Fruit fly (Drosophila melanogaster) whole organism, embryonic: Measurements from ENCODE around the gene Neto.

Experiments
- Abd-B ChIP-seq: fragments of 200-800 bp; sonication (Bioruptor generic); optimal IDR thresholded peaks from 2 replicates; lab custom pipeline; 2018; ENCODE audit warnings: missing biosample characterization, mild to moderate bottlenecking, missing genetic modification characterization, moderate library complexity
- Antp ChIP-seq: fragments of 200-800 bp; sonication (Bioruptor generic); optimal IDR thresholded peaks from 3 replicates; lab custom pipeline; 2016; ENCODE audit warnings: missing biosample characterization, missing genetic modification characterization
- CG10321 ChIP-seq: fragments of 200-800 bp; sonication (Bioruptor generic); IDR thresholded peaks from 2 replicates; pipeline ENCODE4 v1.3.6; 2022; ENCODE audit warnings: missing biosample characterization, missing genetic modification characterization
- CG10654 ChIP-seq: fragments of 200-800 bp; sonication (Bioruptor generic); optimal IDR thresholded peaks from 2 replicates; lab custom pipeline; 2016; ENCODE audit warnings: missing biosample characterization, missing genetic modification characterization
- CG13123 ChIP-seq: fragments of 200-800 bp; sonication (Bioruptor generic); optimal IDR thresholded peaks from 2 replicates; lab custom pipeline; 2016; ENCODE audit warnings: missing biosample characterization, missing genetic modification characterization
- CG14860 ChIP-seq: fragments of 200-800 bp; sonication (Bioruptor generic); IDR thresholded peaks from 3 replicates; pipeline ENCODE4 v1.3.6; 2022; ENCODE audit warnings: missing biosample characterization, missing genetic modification characterization; ENCODE audit not compliant: partially characterized antibody
- CG15479 ChIP-seq: fragments of 200-800 bp; sonication (Bioruptor generic); optimal IDR thresholded peaks from 3 replicates; lab custom pipeline; 2019; ENCODE audit warnings: missing biosample characterization, mild to moderate bottlenecking, missing genetic modification characterization, moderate library complexity
- CG15514 ChIP-seq: fragments of 200-800 bp; sonication (Bioruptor generic); optimal IDR thresholded peaks from 3 replicates; lab custom pipeline; 2017; ENCODE audit warnings: missing biosample characterization, missing genetic modification characterization, mild to moderate bottlenecking, moderate library complexity, missing genetic modification reagents
- CG1602 ChIP-seq: fragments of 200-800 bp; sonication (Bioruptor generic); optimal IDR thresholded peaks from 3 replicates; lab custom pipeline; 2016; ENCODE audit warnings: missing biosample characterization, missing genetic modification characterization
- CG1603 ChIP-seq: fragments of 200-800 bp; sonication (Bioruptor generic); optimal IDR thresholded peaks from 2 replicates; lab custom pipeline; 2019; ENCODE audit warnings: missing biosample characterization, mild to moderate bottlenecking, missing genetic modification characterization, moderate library complexity
- CG18764 ChIP-seq: fragments of 200-800 bp; sonication (Bioruptor generic); optimal IDR thresholded peaks from 3 replicates; lab custom pipeline; 2016; ENCODE audit warnings: missing biosample characterization, missing genetic modification characterization
- CG2129 ChIP-seq: fragments of 200-800 bp; sonication (Bioruptor generic); IDR thresholded peaks from 2 replicates; pipeline ENCODE4 v1.3.6; 2022; ENCODE audit warnings: missing biosample characterization, missing genetic modification characterization; ENCODE audit not compliant: partially characterized antibody
- CG3726 ChIP-seq: fragments of 200-800 bp; sonication (Bioruptor generic); IDR thresholded peaks from 3 replicates; pipeline ENCODE4, ENCODE4 v1.3.6; 2022; ENCODE audit warnings: missing biosample characterization, missing genetic modification characterization
- CG4854 ChIP-seq: fragments of 200-800 bp; sonication (Bioruptor generic); optimal IDR thresholded peaks from 2 replicates; lab custom pipeline; 2016; ENCODE audit warnings: missing biosample characterization, missing genetic modification characterization, inconsistent platforms
- CG6813 ChIP-seq: fragments of 200-800 bp; sonication (Bioruptor generic); optimal IDR thresholded peaks from 2 replicates; lab custom pipeline; 2017; ENCODE audit warnings: missing biosample characterization, missing genetic modification characterization, mild to moderate bottlenecking, moderate library complexity, missing genetic modification reagents
- CG8290 ChIP-seq, 3 experiments: fragments of 200-800 bp; sonication (Bioruptor generic); optimal IDR thresholded peaks; 2 replicates each; lab custom pipeline; 2016 to 2019; ENCODE audit warnings: missing biosample characterization in 3 of 3, missing genetic modification characterization in 3 of 3, mild to moderate bottlenecking in 2 of 3, moderate library complexity in 1 of 3
- CG8944 ChIP-seq: fragments of 200-800 bp; sonication (Bioruptor generic); optimal IDR thresholded peaks from 3 replicates; lab custom pipeline; 2016; ENCODE audit warnings: missing biosample characterization, missing genetic modification characterization
- Gsc ChIP-seq: fragments of 200-800 bp; sonication (Bioruptor generic); IDR thresholded peaks from 2 replicates; pipeline ENCODE4 v1.3.6; 2022; ENCODE audit warnings: missing biosample characterization, missing genetic modification characterization
- MTF-1 ChIP-seq: fragments of 200-800 bp; sonication (Bioruptor generic); optimal IDR thresholded peaks from 2 replicates; lab custom pipeline; 2018; ENCODE audit warnings: missing biosample characterization, mild to moderate bottlenecking, missing genetic modification characterization, borderline replicate concordance
- Oli ChIP-seq: fragments of 200-800 bp; sonication (Bioruptor generic); optimal IDR thresholded peaks from 2 replicates; lab custom pipeline; 2018; ENCODE audit warnings: missing biosample characterization, mild to moderate bottlenecking, missing genetic modification characterization, moderate library complexity
- Ptx1 ChIP-seq: fragments of 200-800 bp; sonication (Bioruptor generic); IDR thresholded peaks from 2 replicates; pipeline ENCODE4 v1.3.6; 2022; ENCODE audit warnings: missing biosample characterization, missing genetic modification characterization
- Sin3A ChIP-seq: fragments of >200 bp; optimal IDR thresholded peaks from 2 replicates; lab custom pipeline; 2018
- Sox100B ChIP-seq: fragments of 200-800 bp; sonication (Bioruptor generic); optimal IDR thresholded peaks from 3 replicates; lab custom pipeline; 2018; ENCODE audit warnings: missing biosample characterization, mild to moderate bottlenecking, missing genetic modification characterization
- Sry-δ ChIP-seq: fragments of 200-800 bp; sonication (Bioruptor generic); optimal IDR thresholded peaks from 2 replicates; lab custom pipeline; 2016; ENCODE audit warnings: missing biosample characterization, missing genetic modification characterization
- Stat92E ChIP-seq, 3 experiments: fragments of >200 bp in 2 of 3; fragments of 200-800 bp in 1 of 3; sonication (Bioruptor generic) in 1 of 3; optimal IDR thresholded peaks; 2 replicates each; lab custom pipeline; 2017 to 2019; ENCODE audit warnings: missing biosample characterization in 3 of 3, missing genetic modification characterization in 3 of 3, mild to moderate bottlenecking in 1 of 3, moderate library complexity in 1 of 3
- Vsx1 ChIP-seq: fragments of 200-800 bp; sonication (Bioruptor generic); optimal IDR thresholded peaks from 2 replicates; lab custom pipeline; 2017; ENCODE audit warnings: missing biosample characterization, mild to moderate bottlenecking, missing genetic modification characterization, missing genetic modification reagents
- al ChIP-seq: fragments of 200-800 bp; sonication (Bioruptor generic); IDR thresholded peaks from 2 replicates; pipeline ENCODE4 v1.3.6; 2022; ENCODE audit warnings: missing biosample characterization, missing genetic modification characterization
- bsh ChIP-seq, 2 experiments: fragments of 200-800 bp; sonication (Bioruptor generic); optimal IDR thresholded peaks; 2 replicates each; lab custom pipeline; 2017 to 2018; ENCODE audit warnings: mild to moderate bottlenecking in 2 of 2, missing biosample characterization in 2 of 2, missing genetic modification characterization in 2 of 2, moderate library complexity in 1 of 2
- dan ChIP-seq: fragments of 200-800 bp; sonication (Bioruptor generic); IDR thresholded peaks from 2 replicates; pipeline ENCODE4 v1.3.6; 2022; ENCODE audit warnings: missing biosample characterization, missing genetic modification characterization
- dmrt99B ChIP-seq: fragments of 200-800 bp; sonication (Bioruptor generic); optimal IDR thresholded peaks from 2 replicates; lab custom pipeline; 2018; ENCODE audit warnings: missing biosample characterization, mild to moderate bottlenecking, missing genetic modification characterization, moderate library complexity
- dpn ChIP-seq, 2 experiments: fragments of 200-800 bp; sonication (Bioruptor generic); optimal IDR thresholded peaks; 3 replicates each; lab custom pipeline; 2016; ENCODE audit warnings: missing biosample characterization in 2 of 2, missing genetic modification characterization in 2 of 2
- en ChIP-seq: fragments of 200-800 bp; sonication (Bioruptor generic); optimal IDR thresholded peaks from 2 replicates; lab custom pipeline; 2016; ENCODE audit warnings: missing biosample characterization, missing genetic modification characterization
- exex ChIP-seq: fragments of 200-800 bp; sonication (Bioruptor generic); optimal IDR thresholded peaks from 4 replicates; lab custom pipeline; 2018; ENCODE audit warnings: missing biosample characterization, mild to moderate bottlenecking, missing genetic modification characterization, moderate library complexity
- fd96Cb ChIP-seq: fragments of 200-800 bp; sonication (Bioruptor generic); optimal IDR thresholded peaks from 2 replicates; lab custom pipeline; 2018; ENCODE audit warnings: missing biosample characterization, mild to moderate bottlenecking, missing genetic modification characterization, moderate library complexity
- gsb-n ChIP-seq: fragments of 200-800 bp; sonication (Bioruptor generic); optimal IDR thresholded peaks from 3 replicates; lab custom pipeline; 2018; ENCODE audit warnings: missing biosample characterization, mild to moderate bottlenecking, missing genetic modification characterization
- gt ChIP-seq: fragments of 200-800 bp; sonication (Bioruptor generic); IDR thresholded peaks from 2 replicates; pipeline ENCODE4 v1.3.6; 2022; ENCODE audit warnings: missing biosample characterization, missing genetic modification characterization
- her ChIP-seq: fragments of 200-800 bp; sonication (Bioruptor generic); optimal IDR thresholded peaks from 2 replicates; lab custom pipeline; 2016; ENCODE audit warnings: missing biosample characterization, missing genetic modification characterization
- lmd ChIP-seq: fragments of 200-800 bp; sonication (Bioruptor generic); IDR thresholded peaks from 2 replicates; pipeline ENCODE4 v1.3.6; 2022; ENCODE audit warnings: missing biosample characterization, missing genetic modification characterization
- nmo ChIP-seq: fragments of 200-800 bp; sonication (Bioruptor generic); optimal IDR thresholded peaks from 2 replicates; lab custom pipeline; 2018; ENCODE audit warnings: missing biosample characterization, mild to moderate bottlenecking, missing genetic modification characterization, moderate library complexity
- org-1 ChIP-seq: fragments of 200-800 bp; sonication (Bioruptor generic); optimal IDR thresholded peaks from 2 replicates; lab custom pipeline; 2017; ENCODE audit warnings: missing biosample characterization, missing genetic modification characterization
- otp ChIP-seq: fragments of 200-800 bp; sonication (Bioruptor generic); IDR thresholded peaks from 3 replicates; pipeline ENCODE4, ENCODE4 v1.3.6; 2022; ENCODE audit warnings: missing biosample characterization, missing genetic modification characterization
- pan ChIP-seq, 4 experiments: fragments of >200 bp in 3 of 4; fragments of 200-800 bp in 1 of 4; sonication (Bioruptor generic) in 1 of 4; optimal IDR thresholded peaks in 3 of 4; IDR thresholded peaks in 1 of 4; 2 replicates each; pipeline versions ENCODE4 v1.3.6 to Lab custom; 2017 to 2022; ENCODE audit warnings: missing biosample characterization in 2 of 4, missing genetic modification characterization in 2 of 4, mixed read lengths in 1 of 4
- phol ChIP-seq: fragments of 200-800 bp; sonication (Bioruptor generic); optimal IDR thresholded peaks from 3 replicates; lab custom pipeline; 2018; ENCODE audit warnings: missing biosample characterization, mild to moderate bottlenecking, missing genetic modification characterization, moderate library complexity
- psq ChIP-seq: fragments of 200-800 bp; sonication (Bioruptor generic); optimal IDR thresholded peaks from 2 replicates; lab custom pipeline; 2017; ENCODE audit warnings: missing biosample characterization, missing genetic modification characterization
- pum ChIP-seq: fragments of 200-800 bp; sonication (Bioruptor generic); optimal IDR thresholded peaks from 2 replicates; lab custom pipeline; 2016; ENCODE audit warnings: missing biosample characterization, missing genetic modification characterization
- ranshi ChIP-seq: fragments of 200-800 bp; sonication (Bioruptor generic); IDR thresholded peaks from 2 replicates; pipeline ENCODE4 v1.3.6; 2022; ENCODE audit warnings: missing biosample characterization, missing genetic modification characterization
- slbo ChIP-seq: fragments of 200-800 bp; sonication (Bioruptor generic); IDR thresholded peaks from 2 replicates; pipeline ENCODE4 v1.3.6; 2022; ENCODE audit warnings: missing biosample characterization, missing genetic modification characterization
- usp ChIP-seq: fragments of >200 bp; optimal IDR thresholded peaks from 2 replicates; lab custom pipeline; 2017; ENCODE audit warnings: missing biosample characterization, missing genetic modification characterization
- vnd ChIP-seq: fragments of 200-800 bp; sonication (Bioruptor generic); IDR thresholded peaks from 3 replicates; pipeline ENCODE4 v1.3.6; 2022; ENCODE audit warnings: missing biosample characterization, missing genetic modification characterization; ENCODE audit not compliant: partially characterized antibody
- zfh2 ChIP-seq: fragments of 200-800 bp; sonication (Bioruptor generic); optimal IDR thresholded peaks from 2 replicates; lab custom pipeline; 2016; ENCODE audit warnings: missing biosample characterization, missing genetic modification characterization

Gene Neto

DNA sequence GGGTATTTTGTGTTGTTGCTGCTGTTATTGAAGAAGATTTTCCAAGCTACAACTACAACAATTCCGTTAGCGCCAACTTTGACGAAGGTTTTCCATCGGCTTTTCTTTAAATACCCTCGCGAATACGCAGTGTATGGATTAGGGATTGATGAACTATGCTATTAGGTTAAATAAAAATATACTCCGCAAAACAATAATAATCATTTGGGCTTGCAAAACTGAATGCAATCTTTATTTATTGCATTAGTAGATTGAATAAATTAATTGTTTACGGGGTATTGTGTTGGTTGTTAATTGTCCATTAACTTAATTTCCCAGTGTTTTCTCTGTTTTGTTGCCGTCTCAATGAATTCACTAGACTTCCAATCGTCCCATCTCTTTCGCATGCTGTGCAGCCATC lies 1.7 kb downstream of the Neto start (continued):
- TF ChIP-seq phol (tag; lab: Kevin White, UChicago) (no peak), Sox100B (GFP tag; lab: Kevin White, UChicago) (no peak), CG4854 (no peak), CG1603 (tag; lab: Kevin White, UChicago) (no peak), CG14860 (GFP tag; lab: Robert Waterston, UW) (no peak), slbo (peak; percentile 53), Vsx1 (GFP tag; lab: Kevin White, UChicago) (no peak), zfh2 (GFP tag; lab: Kevin White, UChicago) (no peak), Abd-B (GFP tag; lab: Kevin White, UChicago) (no peak), CG1602 (GFP tag; lab: Kevin White, UChicago) (no peak), al (GFP tag; lab: Robert Waterston, UW) (0 out of 2 replicates have a peak, but pooled peaks have one; percentile 24), pan (optimal IDR thresholded peaks at IDR 0.05; lab: Kevin White, UChicago) (no peak), pan (GFP tag; optimal IDR thresholded peaks at IDR 0.05 in 1 of 2, IDR thresholded peaks at IDR 0.05 in 1 of 2) (peak in 1 of 2 experiments; percentile 43), fd96Cb (no peak), otp (GFP tag; lab: Robert Waterston, UW) (no peak), gt (GFP tag; lab: Robert Waterston, UW) (no peak), MTF-1 (GFP tag; lab: Kevin White, UChicago) (no peak), CG8290 (GFP tag; optimal IDR thresholded peaks at IDR 0.05; lab: Kevin White, UChicago) (no peak), CG8290 (tag; optimal IDR thresholded peaks at IDR 0.05; lab: Kevin White, UChicago) (peak in 1 of 2 experiments; percentile 25), lmd (GFP tag; lab: Robert Waterston, UW) (peak; percentile 46; the same call in 1 of the 2 replicates), Sin3A (lab: Kevin White, UChicago) (no peak), Antp (GFP tag; lab: Kevin White, UChicago) (no peak), usp (GFP tag; lab: Kevin White, UChicago) (no peak), CG3726 (no peak), nmo (peak; percentile 11), her (GFP tag; lab: Kevin White, UChicago) (no peak), CG10654 (GFP tag; lab: Kevin White, UChicago) (no peak), Gsc (GFP tag; lab: Robert Waterston, UW) (no peak), en (GFP tag; lab: Kevin White, UChicago) (no peak), Stat92E (GFP tag; optimal IDR thresholded peaks at IDR 0.05; lab: Kevin White, UChicago) (no peak), CG13123 (GFP tag; lab: Kevin White, UChicago) (no peak), bsh (GFP tag; optimal IDR thresholded peaks at IDR 0.05; lab: Kevin White, UChicago) (no peak), Oli (no peak), dan (GFP tag; lab: Robert Waterston, UW) (no peak), CG18764 (GFP tag; lab: Kevin White, UChicago) (no peak), CG2129 (GFP tag; lab: Robert Waterston, UW) (no peak), vnd (GFP tag; lab: Robert Waterston, UW) (no peak), CG6813 (GFP tag; lab: Kevin White, UChicago) (no peak), Sry-δ (GFP tag; lab: Kevin White, UChicago) (no peak), dmrt99B (tag; lab: Kevin White, UChicago) (peak; percentile 42), CG10321 (GFP tag; lab: Robert Waterston, UW) (no peak), org-1 (GFP tag; lab: Kevin White, UChicago) (no peak), exex (tag; lab: Kevin White, UChicago) (no peak), pum (GFP tag; lab: Kevin White, UChicago) (no peak), CG15514 (GFP tag; lab: Kevin White, UChicago) (no peak), CG15479 (no peak), psq (no peak), ranshi (GFP tag; lab: Robert Waterston, UW) (peak; percentile 47; the same call in 1 of the 2 replicates), CG8944 (GFP tag; lab: Kevin White, UChicago) (no peak), dpn (GFP tag; optimal IDR thresholded peaks at IDR 0.05; lab: Kevin White, UChicago) (no peak), gsb-n (tag; lab: Kevin White, UChicago) (no peak), Ptx1 (peak; percentile 54)
